Worm (Caenorhabditis elegans) whole organism, young adult: ENCODE data around the gene C01C4.3.
"Not testable (repeated sequence)": the region's sequence is repeated elsewhere in the genome, so short reads cannot be mapped to it uniquely, and the experiment has no call there.

ENCODE experiments used
- C06A6.2 ChIP-seq: fragments of 200-800 bp; sonication (Bioruptor generic); conservative IDR thresholded peaks from 2 replicates; pipeline ENCODE4 v1.3.6; 2022; ENCODE audit warnings: missing genetic modification characterization, missing compliant biosample characterization
- F57C9.4 ChIP-seq: sonication (generic microtip); optimal IDR thresholded peaks from 2 replicates; lab custom pipeline; 2017; ENCODE audit warnings: mild to moderate bottlenecking, missing genetic modification characterization, missing compliant biosample characterization
- chd-7 ChIP-seq: sonication (generic microtip); optimal IDR thresholded peaks from 2 replicates; lab custom pipeline; 2016; ENCODE audit warnings: mild to moderate bottlenecking, missing genetic modification characterization, moderate library complexity, missing compliant biosample characterization
- lsl-1 ChIP-seq: fragments of 200-800 bp; sonication (Bioruptor generic); optimal IDR thresholded peaks from 2 replicates; lab custom pipeline; 2018; ENCODE audit warnings: mild to moderate bottlenecking, missing genetic modification characterization, moderate library complexity, missing compliant biosample characterization

- TF ChIP-seq lsl-1 (GFP tag; lab: Kevin White, UChicago); F57C9.4 (tag; lab: Kevin White, UChicago); C06A6.2 (GFP tag; lab: Robert Waterston, UW); chd-7: not testable (repeated sequence)
Measured at ce11 chrX:3755046-3755445, 58.3 kb downstream of the C01C4.3 start.
